Worm (Caenorhabditis elegans) whole organism, L2 larva: ENCODE results near the gene C25E10.8.
A peak's percentile ranks its signal among the peaks of the same experiment; 100 is the strongest.

ENCODE experiments used
- ceh-82 ChIP-seq: fragments of 150-350 bp; optimal IDR thresholded peaks from 2 replicates; lab custom pipeline; 2014; ENCODE audit warnings: missing biosample characterization, missing genetic modification characterization
- dmd-4 ChIP-seq: sonication (generic microtip); optimal IDR thresholded peaks from 2 replicates; lab custom pipeline; 2017; ENCODE audit warnings: missing biosample characterization, missing genetic modification characterization
- elt-1 ChIP-seq: fragments of 150-350 bp; optimal IDR thresholded peaks from 2 replicates; lab custom pipeline; 2014; ENCODE audit warnings: missing biosample characterization, missing genetic modification characterization
- fos-1 ChIP-seq: fragments of 150-350 bp; optimal IDR thresholded peaks from 2 replicates; lab custom pipeline; 2014; ENCODE audit warnings: missing biosample characterization, missing genetic modification characterization
- lin-39 ChIP-seq: fragments of 150-350 bp; optimal IDR thresholded peaks from 2 replicates; lab custom pipeline; 2014; ENCODE audit warnings: missing biosample characterization, missing genetic modification reagents, missing genetic modification characterization
- nhr-237 ChIP-seq: fragments of 150-350 bp; optimal IDR thresholded peaks from 2 replicates; lab custom pipeline; 2014; ENCODE audit warnings: missing biosample characterization, missing genetic modification characterization
- ztf-11 ChIP-seq: sonication (generic microtip); optimal IDR thresholded peaks from 2 replicates; lab custom pipeline; 2017; ENCODE audit warnings: missing biosample characterization, missing genetic modification characterization

DNA sequence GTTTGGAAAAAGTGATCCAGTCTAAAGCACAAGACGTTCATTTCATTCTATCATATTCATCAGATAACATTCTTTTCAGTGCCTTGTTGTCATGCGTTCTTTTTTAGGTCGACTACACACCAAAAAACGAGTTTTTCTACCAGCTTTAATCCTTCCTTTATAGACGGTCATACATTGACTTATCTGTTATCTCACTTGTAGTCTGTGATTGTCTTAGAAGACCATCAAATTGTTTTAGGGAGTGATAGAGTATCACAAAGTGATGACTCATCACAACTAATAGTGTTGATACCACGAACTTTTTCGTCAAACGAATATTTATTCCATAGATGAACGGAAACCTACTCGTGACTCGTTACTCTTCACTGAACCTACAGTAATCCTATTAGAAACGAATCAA, 32.0 kb upstream of the C25E10.8 start:
- TF ChIP-seq ceh-82 (tag; lab: Kevin White, UChicago): no peak
- peak; percentile 76 for TF ChIP-seq fos-1 (tag; lab: Kevin White, UChicago)
- no peak for TF ChIP-seq dmd-4 (tag; lab: Kevin White, UChicago)
- TF ChIP-seq elt-1 (tag; lab: Kevin White, UChicago): no peak
- TF ChIP-seq nhr-237: no peak
- TF ChIP-seq ztf-11 (tag; lab: Kevin White, UChicago): no peak
- no peak for TF ChIP-seq lin-39 (tag; lab: Kevin White, UChicago)
